Fruit fly (Drosophila melanogaster) whole organism: ENCODE results near the gene cmb.

Experiments
- CG8478 ChIP-seq: fragments of >200 bp; optimal IDR thresholded peaks from 2 replicates; lab custom pipeline; 2018; ENCODE audit warnings: inconsistent platforms
- pan ChIP-seq: fragments of >200 bp; optimal IDR thresholded peaks from 2 replicates; lab custom pipeline; 2017
- psq ChIP-seq: fragments of >200 bp; optimal IDR thresholded peaks from 2 replicates; lab custom pipeline; 2017
- usp ChIP-seq: fragments of >200 bp; optimal IDR thresholded peaks from 2 replicates; lab custom pipeline; 2017; ENCODE audit warnings: missing biosample characterization, missing genetic modification characterization, mixed read lengths

dm6 chr3L:13420212-13420611 lies 22.2 kb upstream of the cmb start:
- TF ChIP-seq psq (lab: Kevin White, UChicago) (no peak), CG8478 (lab: Kevin White, UChicago) (no peak), usp (GFP tag; lab: Kevin White, UChicago) (no peak), pan (no peak)
